Worm (Caenorhabditis elegans) whole organism, young adult: ENCODE results near the gene dpm-1.

Experiments
- B0019.2 ChIP-seq: fragments of 200-800 bp; sonication (Bioruptor generic); conservative IDR thresholded peaks from 2 replicates; pipeline ENCODE4 v1.3.6; 2022; ENCODE audit warnings: missing genetic modification reagents, missing genetic modification characterization, missing compliant biosample characterization
- C06A6.2 ChIP-seq: fragments of 200-800 bp; sonication (Bioruptor generic); conservative IDR thresholded peaks from 2 replicates; pipeline ENCODE4 v1.3.6; 2022; ENCODE audit warnings: missing genetic modification characterization, missing compliant biosample characterization
- D2030.7 ChIP-seq: fragments of 200-800 bp; sonication (Bioruptor generic); IDR thresholded peaks from 2 replicates; pipeline ENCODE4 v1.3.6; 2022; ENCODE audit warnings: missing genetic modification reagents, missing genetic modification characterization, missing compliant biosample characterization
- F23B12.7 ChIP-seq: sonication (generic microtip); optimal IDR thresholded peaks from 2 replicates; lab custom pipeline; 2017; ENCODE audit warnings: missing genetic modification characterization, mild to moderate bottlenecking, missing compliant biosample characterization, antibody characterized with exemption, moderate library complexity; ENCODE audit not compliant: insufficient read depth
- F49E8.2 ChIP-seq: sonication (generic microtip); optimal IDR thresholded peaks from 3 replicates; lab custom pipeline; 2017; ENCODE audit warnings: missing genetic modification characterization, mild to moderate bottlenecking, missing compliant biosample characterization, antibody characterized with exemption, moderate library complexity; ENCODE audit not compliant: insufficient read depth
- F52B5.7 ChIP-seq: sonication (generic microtip); optimal IDR thresholded peaks from 2 replicates; lab custom pipeline; 2016; ENCODE audit warnings: mild to moderate bottlenecking, missing genetic modification characterization, missing compliant biosample characterization
- F55B11.4 ChIP-seq: sonication (generic microtip); optimal IDR thresholded peaks from 2 replicates; lab custom pipeline; 2016; ENCODE audit warnings: missing compliant biosample characterization, missing genetic modification characterization, borderline replicate concordance; ENCODE audit not compliant: insufficient read depth
- K11D2.4 ChIP-seq: fragments of 200-800 bp; sonication (Bioruptor generic); IDR thresholded peaks from 2 replicates; pipeline ENCODE4 v1.3.6; 2022; ENCODE audit warnings: missing genetic modification reagents, missing genetic modification characterization, missing compliant biosample characterization
- K12H6.12 ChIP-seq: fragments of 200-800 bp; sonication (Bioruptor generic); optimal IDR thresholded peaks from 2 replicates; lab custom pipeline; 2018; ENCODE audit warnings: mild to moderate bottlenecking, missing genetic modification characterization, missing compliant biosample characterization
- Y56A3A.18 ChIP-seq: fragments of 200-800 bp; sonication (Bioruptor generic); IDR thresholded peaks from 2 replicates; pipeline ENCODE4 v1.3.6; 2022; ENCODE audit warnings: missing genetic modification reagents, missing genetic modification characterization, missing compliant biosample characterization
- Y95B8A.8 ChIP-seq: fragments of 200-800 bp; sonication (Bioruptor generic); IDR thresholded peaks from 2 replicates; pipeline ENCODE4 v1.3.6; 2022; ENCODE audit warnings: missing genetic modification reagents, missing genetic modification characterization, missing compliant biosample characterization
- aptf-2 ChIP-seq: fragments of 200-800 bp; sonication (Bioruptor generic); conservative IDR thresholded peaks from 2 replicates; pipeline ENCODE4 v1.3.6; 2022; ENCODE audit warnings: missing genetic modification reagents, missing genetic modification characterization, missing compliant biosample characterization
- athp-1 ChIP-seq: sonication (generic microtip); optimal IDR thresholded peaks from 2 replicates; lab custom pipeline; 2017; ENCODE audit warnings: mild to moderate bottlenecking, missing genetic modification characterization, missing compliant biosample characterization
- attf-3 ChIP-seq: fragments of 200-800 bp; sonication (Bioruptor generic); conservative IDR thresholded peaks from 2 replicates; pipeline ENCODE4 v1.3.6; 2022; ENCODE audit warnings: missing genetic modification reagents, missing genetic modification characterization, missing compliant biosample characterization
- attf-5 ChIP-seq: fragments of 200-800 bp; sonication (Bioruptor generic); optimal IDR thresholded peaks from 2 replicates; lab custom pipeline; 2018; ENCODE audit warnings: mild to moderate bottlenecking, missing genetic modification characterization, missing compliant biosample characterization
- bed-2 ChIP-seq: fragments of 200-800 bp; sonication (Bioruptor generic); IDR thresholded peaks from 2 replicates; pipeline ENCODE4 v1.3.6; 2022; ENCODE audit warnings: missing genetic modification reagents, missing genetic modification characterization, missing compliant biosample characterization
- ceh-27 ChIP-seq: fragments of 200-800 bp; sonication (Bioruptor generic); optimal IDR thresholded peaks from 2 replicates; lab custom pipeline; 2018; ENCODE audit warnings: mild to moderate bottlenecking, missing genetic modification characterization, moderate library complexity, missing compliant biosample characterization
- ceh-58 ChIP-seq: fragments of 200-800 bp; sonication (Bioruptor generic); IDR thresholded peaks from 2 replicates; pipeline ENCODE4 v1.3.6; 2022; ENCODE audit warnings: missing genetic modification characterization, missing compliant biosample characterization
- ceh-79 ChIP-seq: sonication (generic microtip); optimal IDR thresholded peaks from 2 replicates; lab custom pipeline; 2017; ENCODE audit warnings: mild to moderate bottlenecking, missing genetic modification characterization, missing compliant biosample characterization
- dpff-1 ChIP-seq: sonication (generic microtip); optimal IDR thresholded peaks from 2 replicates; lab custom pipeline; 2017; ENCODE audit warnings: mild to moderate bottlenecking, missing genetic modification characterization, missing compliant biosample characterization
- egl-18 ChIP-seq: fragments of 200-800 bp; sonication (Bioruptor generic); IDR thresholded peaks from 2 replicates; pipeline ENCODE4 v1.3.6; 2022; ENCODE audit warnings: missing genetic modification reagents, missing genetic modification characterization, missing compliant biosample characterization
- egrh-3 ChIP-seq: fragments of 200-800 bp; sonication (Bioruptor generic); IDR thresholded peaks from 2 replicates; pipeline ENCODE4 v1.3.6; 2022; ENCODE audit warnings: missing genetic modification reagents, missing genetic modification characterization, missing compliant biosample characterization
- ekl-4 ChIP-seq: fragments of 200-800 bp; sonication (Bioruptor generic); IDR thresholded peaks from 2 replicates; pipeline ENCODE4 v1.3.6; 2022; ENCODE audit warnings: missing genetic modification reagents, missing genetic modification characterization, missing compliant biosample characterization
- fkh-3 ChIP-seq: sonication (generic microtip); optimal IDR thresholded peaks from 2 replicates; lab custom pipeline; 2016; ENCODE audit warnings: mild to moderate bottlenecking, missing genetic modification characterization, missing compliant biosample characterization
- him-1 ChIP-seq: sonication (generic microtip); optimal IDR thresholded peaks from 2 replicates; lab custom pipeline; 2016; ENCODE audit warnings: missing genotype, missing genetic modification reagents, missing genetic modification characterization, missing compliant biosample characterization
- hlh-26 ChIP-seq: fragments of 200-800 bp; sonication (Bioruptor generic); conservative IDR thresholded peaks from 2 replicates; pipeline ENCODE4 v1.3.6; 2022; ENCODE audit warnings: missing genetic modification reagents, missing genetic modification characterization, missing compliant biosample characterization
- hmg-1.2 ChIP-seq: fragments of 200-800 bp; sonication (Bioruptor generic); IDR thresholded peaks from 2 replicates; pipeline ENCODE4 v1.3.6; 2022; ENCODE audit warnings: missing genetic modification reagents, missing genetic modification characterization, missing compliant biosample characterization
- lir-1 ChIP-seq: fragments of 200-800 bp; sonication (Bioruptor generic); conservative IDR thresholded peaks from 2 replicates; pipeline ENCODE4 v1.3.6; 2022; ENCODE audit warnings: missing genetic modification reagents, missing genetic modification characterization, missing compliant biosample characterization
- madf-10 ChIP-seq: sonication (generic microtip); optimal IDR thresholded peaks from 2 replicates; lab custom pipeline; 2016; ENCODE audit warnings: mild to moderate bottlenecking, missing genetic modification characterization, missing compliant biosample characterization
- madf-3 ChIP-seq: fragments of 200-800 bp; sonication (Bioruptor generic); IDR thresholded peaks from 2 replicates; pipeline ENCODE4 v1.3.6; 2022; ENCODE audit warnings: missing genetic modification reagents, missing genetic modification characterization, missing compliant biosample characterization
- madf-6 ChIP-seq: fragments of 200-800 bp; sonication (Bioruptor generic); IDR thresholded peaks from 2 replicates; pipeline ENCODE4 v1.3.6; 2022; ENCODE audit warnings: missing genetic modification reagents, missing genetic modification characterization, missing compliant biosample characterization
- mcd-1 ChIP-seq: fragments of 200-800 bp; sonication (Bioruptor generic); IDR thresholded peaks from 2 replicates; pipeline ENCODE4 v1.3.6; 2022; ENCODE audit warnings: missing genetic modification reagents, missing genetic modification characterization, missing compliant biosample characterization
- nfya-1 ChIP-seq: sonication (generic microtip); optimal IDR thresholded peaks from 2 replicates; lab custom pipeline; 2017; ENCODE audit warnings: antibody characterized with exemption, missing compliant biosample characterization, missing genetic modification characterization, borderline replicate concordance; ENCODE audit not compliant: insufficient read depth
- nhr-120 ChIP-seq: fragments of 200-800 bp; sonication (Bioruptor generic); IDR thresholded peaks from 2 replicates; pipeline ENCODE4 v1.3.6; 2022; ENCODE audit warnings: missing genetic modification characterization, missing compliant biosample characterization
- nhr-27 ChIP-seq: fragments of 200-800 bp; sonication (Bioruptor generic); optimal IDR thresholded peaks from 2 replicates; lab custom pipeline; 2018; ENCODE audit warnings: mild to moderate bottlenecking, missing genetic modification characterization, moderate library complexity, missing compliant biosample characterization
- snpc-1.1 ChIP-seq: sonication (generic microtip); optimal IDR thresholded peaks from 2 replicates; lab custom pipeline; 2017; ENCODE audit warnings: missing genetic modification characterization, mild to moderate bottlenecking, missing compliant biosample characterization, antibody characterized with exemption, moderate library complexity, missing genotype, missing genetic modification reagents; ENCODE audit not compliant: insufficient read depth
- snpc-3.4 ChIP-seq: sonication (generic microtip); optimal IDR thresholded peaks from 2 replicates; lab custom pipeline; 2017; ENCODE audit warnings: missing genetic modification characterization, mild to moderate bottlenecking, missing compliant biosample characterization, antibody characterized with exemption, moderate library complexity, missing genotype, missing genetic modification reagents
- snpc-4 ChIP-seq, 5 experiments: fragments of 150-350 bp in 1 of 5; sonication (generic microtip) in 4 of 5; optimal IDR thresholded peaks; 2 replicates each; lab custom pipeline; 2014 to 2018; ENCODE audit warnings: missing genetic modification characterization in 5 of 5, missing biosample characterization in 3 of 5, antibody characterized with exemption in 2 of 5, mild to moderate bottlenecking in 2 of 5, missing compliant biosample characterization in 2 of 5, missing genotype in 2 of 5, moderate library complexity in 2 of 5, missing genetic modification reagents in 1 of 5
- somi-1 ChIP-seq: fragments of 200-800 bp; sonication (Bioruptor generic); optimal IDR thresholded peaks from 2 replicates; lab custom pipeline; 2018; ENCODE audit warnings: mild to moderate bottlenecking, missing genetic modification characterization, missing compliant biosample characterization
- tlf-1 ChIP-seq: fragments of 200-800 bp; sonication (Bioruptor generic); optimal IDR thresholded peaks from 2 replicates; lab custom pipeline; 2018; ENCODE audit warnings: mild to moderate bottlenecking, missing genetic modification characterization, missing compliant biosample characterization
- xnd-1 ChIP-seq: sonication (generic microtip); optimal IDR thresholded peaks from 2 replicates; lab custom pipeline; 2016; ENCODE audit warnings: missing genotype, missing genetic modification reagents, missing genetic modification characterization, missing compliant biosample characterization
- zfh-2 ChIP-seq: fragments of 200-800 bp; sonication (Bioruptor generic); conservative IDR thresholded peaks from 2 replicates; pipeline ENCODE4 v1.3.6; 2022; ENCODE audit warnings: missing genetic modification reagents, missing genetic modification characterization, missing compliant biosample characterization
- ztf-18 ChIP-seq: sonication (generic microtip); optimal IDR thresholded peaks from 2 replicates; lab custom pipeline; 2016; ENCODE audit warnings: missing genotype, mild to moderate bottlenecking, missing genetic modification characterization, missing compliant biosample characterization
- ztf-28 ChIP-seq: fragments of 200-800 bp; sonication (Bioruptor generic); IDR thresholded peaks from 2 replicates; pipeline ENCODE4 v1.3.6; 2022; ENCODE audit warnings: missing genetic modification reagents, missing genetic modification characterization, missing compliant biosample characterization

dpm-1 gene

ce11 chrIV:455484-455883, 10.0 kb downstream of the dpm-1 start, which contains the start of gene M04G7.1:
M04G7.1 (plus strand) TSS chrIV:455784.
- TF ChIP-seq dpff-1 (tag; lab: Kevin White, UChicago) (no peak), fkh-3 (tag; lab: Kevin White, UChicago) (no peak), athp-1 (tag; lab: Kevin White, UChicago) (no peak), attf-5 (GFP tag; lab: Kevin White, UChicago) (no peak), bed-2 (GFP tag; lab: Robert Waterston, UW) (no peak), F49E8.2 (tag; lab: Kevin White, UChicago) (no peak), ceh-58 (GFP tag; lab: Robert Waterston, UW) (no peak), nhr-120 (no peak), ceh-79 (tag; lab: Kevin White, UChicago) (no peak), B0019.2 (no peak), egl-18 (GFP tag; lab: Robert Waterston, UW) (no peak), snpc-3.4 (tag; lab: Kevin White, UChicago) (no peak), lir-1 (GFP tag; lab: Robert Waterston, UW) (no peak), attf-3 (GFP tag; lab: Robert Waterston, UW) (no peak), F52B5.7 (tag; lab: Kevin White, UChicago) (no peak), xnd-1 (tag; lab: Kevin White, UChicago) (no peak), somi-1 (GFP tag; lab: Kevin White, UChicago) (no peak), madf-6 (no peak)

- no peak for TF ChIP-seq nhr-27 (tag; lab: Kevin White, UChicago)
- TF ChIP-seq F55B11.4 (tag; lab: Kevin White, UChicago): no peak
- 0 out of 2 replicates have a peak, but pooled peaks have one; percentile 27 for TF ChIP-seq madf-3
- 0 out of 2 replicates have a peak, but pooled peaks have one; percentile 70 for TF ChIP-seq ztf-28 (GFP tag; lab: Robert Waterston, UW)
- no peak for TF ChIP-seq ztf-18 (tag; lab: Kevin White, UChicago)
- no peak for TF ChIP-seq Y95B8A.8 (GFP tag; lab: Robert Waterston, UW)
- TF ChIP-seq him-1 (tag; lab: Kevin White, UChicago): no peak
- no peak for TF ChIP-seq aptf-2 (GFP tag; lab: Robert Waterston, UW)
- TF ChIP-seq nhr-120: 0 out of 2 replicates have a peak, but pooled peaks have one; percentile 11
- peak; percentile 53; the same call in 1 of the 2 replicates for TF ChIP-seq K11D2.4 (GFP tag; lab: Robert Waterston, UW)
- TF ChIP-seq snpc-4 (GFP tag; optimal IDR thresholded peaks at IDR 0.05; lab: Kevin White, UChicago): no peak
- no peak for TF ChIP-seq snpc-4 (tag; optimal IDR thresholded peaks at IDR 0.05; lab: Kevin White, UChicago)
- peak; percentile 85 for TF ChIP-seq zfh-2 (GFP tag; lab: Robert Waterston, UW)
- TF ChIP-seq ekl-4: no peak
- no peak for TF ChIP-seq Y56A3A.18
- TF ChIP-seq D2030.7 (GFP tag; lab: Robert Waterston, UW): no peak
- TF ChIP-seq mcd-1: 0 out of 2 replicates have a peak, but pooled peaks have one; percentile 32
- peak; percentile 26; the same call in 1 of the 2 replicates for TF ChIP-seq egrh-3
- TF ChIP-seq F23B12.7 (tag; lab: Kevin White, UChicago): no peak
Measured at ce11 chrIV:460614-461079, 15.2 kb downstream of the dpm-1 start, which contains the start of gene M04G7.2. M04G7.2 (minus strand) TSS chrIV:461029.

- TF ChIP-seq snpc-1.1 (tag; lab: Kevin White, UChicago) (peak; percentile 56), C06A6.2 (no peak), Y56A3A.18 (no peak), B0019.2 (no peak), K12H6.12 (tag; lab: Kevin White, UChicago) (no peak), nfya-1 (tag; lab: Kevin White, UChicago) (no peak), zfh-2 (GFP tag; lab: Robert Waterston, UW) (peak; percentile 80), hmg-1.2 (no peak), ztf-28 (GFP tag; lab: Robert Waterston, UW) (0 out of 2 replicates have a peak, but pooled peaks have one; percentile 43), nhr-120 (no peak), D2030.7 (GFP tag; lab: Robert Waterston, UW) (no peak), ztf-18 (tag; lab: Kevin White, UChicago) (no peak), hlh-26 (GFP tag; lab: Robert Waterston, UW) (no peak), ceh-27 (no peak), madf-10 (tag; lab: Kevin White, UChicago) (no peak), tlf-1 (GFP tag; lab: Kevin White, UChicago) (no peak)
Measured at ce11 chrIV:462050-462449, 16.6 kb downstream of the dpm-1 start.
